Fruit fly (Drosophila melanogaster): ENCODE measurements around the gene Arglu1.
A peak's percentile ranks its signal among the peaks of the same experiment; 100 is the strongest.

The Arglu1 gene

DNA sequence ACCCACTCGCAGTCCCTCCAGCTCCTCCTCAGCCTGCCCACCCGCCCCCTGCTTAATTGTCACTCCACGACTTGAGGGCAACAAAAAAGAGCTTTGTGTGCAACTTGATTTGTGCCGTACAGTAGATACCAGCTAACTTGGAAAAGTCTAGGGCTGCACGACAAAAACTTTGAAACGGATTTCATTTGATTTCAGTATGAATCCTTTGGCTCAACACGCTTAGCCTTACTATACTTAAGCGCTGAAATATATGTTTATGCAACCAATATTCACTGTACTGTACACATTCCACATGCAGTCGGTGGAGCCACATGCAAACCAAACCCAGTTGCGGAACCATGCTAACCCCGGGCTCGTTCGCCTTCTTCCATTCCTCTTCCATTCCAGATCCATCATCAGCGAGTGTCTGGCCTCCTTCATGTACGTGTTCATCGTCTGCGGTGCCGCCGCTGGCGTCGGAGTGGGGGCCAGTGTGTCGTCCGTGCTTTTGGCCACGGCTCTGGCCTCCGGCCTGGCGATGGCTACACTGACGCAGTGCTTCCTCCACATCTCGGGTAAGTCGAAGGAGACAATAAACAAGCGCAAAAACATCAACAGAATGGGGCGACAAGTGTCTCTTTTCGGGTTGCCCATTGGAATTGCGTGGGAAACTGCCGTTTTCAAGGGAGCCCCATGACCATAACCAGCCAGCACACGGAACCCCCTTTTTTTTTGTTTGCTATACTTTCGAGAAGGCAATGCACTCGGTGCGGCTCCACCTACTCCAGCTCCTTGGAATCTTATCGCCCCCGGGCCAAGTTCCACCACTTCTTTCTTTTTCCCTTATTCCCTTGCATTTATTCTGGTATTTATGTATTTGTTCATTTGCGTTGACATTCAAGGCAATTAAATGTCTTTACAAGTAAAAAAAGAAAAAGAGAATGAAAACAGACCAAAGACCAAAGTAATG, 48.7 kb upstream of the Arglu1 start (continued):
- TF ChIP-seq CG15011 (GFP tag; optimal IDR thresholded peaks at IDR 0.05), result no peak
- peak; percentile 50 for TF ChIP-seq CG8388 (GFP tag; optimal IDR thresholded peaks at IDR 0.05)
- no peak for TF ChIP-seq twi (tag; optimal IDR thresholded peaks at IDR 0.05)
- peak; percentile 68 for TF ChIP-seq onecut (GFP tag; IDR thresholded peaks at IDR 0.05)
- no peak for TF ChIP-seq Hr39 (optimal IDR thresholded peaks at IDR 0.05)
- no peak for TF ChIP-seq CG9876 (GFP tag; optimal IDR thresholded peaks at IDR 0.05)
- TF ChIP-seq zfh1 (GFP tag; IDR thresholded peaks at IDR 0.05), result peak; percentile 75; the same call in 2 of the 3 replicates
- no peak for TF ChIP-seq jumu (GFP tag; optimal IDR thresholded peaks at IDR 0.05)
- TF ChIP-seq Fer3 (tag; optimal IDR thresholded peaks at IDR 0.05), result peak; percentile 18
- no peak for TF ChIP-seq CG6175 (GFP tag; IDR thresholded peaks at IDR 0.05)
- TF ChIP-seq CG12391 (tag; optimal IDR thresholded peaks at IDR 0.05), result peak; percentile 48
- peak; percentile 65; the same call in 2 of the 3 replicates for TF ChIP-seq jigr1 (GFP tag; IDR thresholded peaks at IDR 0.05)
- no peak for TF ChIP-seq sna (GFP tag; IDR thresholded peaks at IDR 0.05; ENCODE audit: partially characterized antibody)
- TF ChIP-seq CG8281 (tag; optimal IDR thresholded peaks at IDR 0.05), result no peak
- no peak for TF ChIP-seq CG14014 (GFP tag; IDR thresholded peaks at IDR 0.05)
- peak; percentile 65 for TF ChIP-seq jing (GFP tag; optimal IDR thresholded peaks at IDR 0.05)
- peak; percentile 72 for TF ChIP-seq Sox102F (GFP tag; optimal IDR thresholded peaks at IDR 0.05)
- TF ChIP-seq lbe (GFP tag; optimal IDR thresholded peaks at IDR 0.05), result peak; percentile 78
- TF ChIP-seq tgo (GFP tag; IDR thresholded peaks at IDR 0.05), result peak; percentile 50
- no peak for TF ChIP-seq CG1647 (GFP tag; optimal IDR thresholded peaks at IDR 0.05)
- no peak for TF ChIP-seq CG10431 (GFP tag; optimal IDR thresholded peaks at IDR 0.05)
- no peak for TF ChIP-seq CG1832 (GFP tag; optimal IDR thresholded peaks at IDR 0.05)
- peak; percentile 71 for TF ChIP-seq dmrt99B (tag; optimal IDR thresholded peaks at IDR 0.05)
- TF ChIP-seq insv (GFP tag; optimal IDR thresholded peaks at IDR 0.05), result no peak
- peak; percentile 68 for TF ChIP-seq croc (GFP tag; conservative IDR thresholded peaks at IDR 0.05)
- TF ChIP-seq Elba2 (GFP tag; optimal IDR thresholded peaks at IDR 0.05), result no peak
- no peak for TF ChIP-seq CG9437 (GFP tag; optimal IDR thresholded peaks at IDR 0.05)
- TF ChIP-seq zf30C (GFP tag; optimal IDR thresholded peaks at IDR 0.05), result no peak
- TF ChIP-seq sima (GFP tag; optimal IDR thresholded peaks at IDR 0.05), result no peak
- no peak for TF ChIP-seq CG10565 (GFP tag; optimal IDR thresholded peaks at IDR 0.05)
- no peak for TF ChIP-seq pb (GFP tag; optimal IDR thresholded peaks at IDR 0.05)
- peak in 1 of 2 experiments; percentile 36 for TF ChIP-seq Pdp1 (GFP tag; optimal IDR thresholded peaks at IDR 0.05)
- TF ChIP-seq CG7963 (GFP tag; IDR thresholded peaks at IDR 0.05; ENCODE audit: partially characterized antibody), result no peak
- TF ChIP-seq Taf1 (GFP tag; IDR thresholded peaks at IDR 0.05), result no peak
- TF ChIP-seq cg (GFP tag; optimal IDR thresholded peaks at IDR 0.05), result no peak
- peak; percentile 67 for TF ChIP-seq CG6689 (GFP tag; IDR thresholded peaks at IDR 0.05)
- peak; percentile 59 for TF ChIP-seq CG7839 (tag; optimal IDR thresholded peaks at IDR 0.05)
- TF ChIP-seq CG6854 (GFP tag; optimal IDR thresholded peaks at IDR 0.05), result no peak
- no peak for TF ChIP-seq wdn (GFP tag; IDR thresholded peaks at IDR 0.05)
- TF ChIP-seq CG12104 (GFP tag; optimal IDR thresholded peaks at IDR 0.05), result no peak
- peak; percentile 34 for TF ChIP-seq az2 (GFP tag; optimal IDR thresholded peaks at IDR 0.05)
- TF ChIP-seq en (GFP tag; optimal IDR thresholded peaks at IDR 0.05), result no peak
- TF ChIP-seq CG32772 (GFP tag; IDR thresholded peaks at IDR 0.05), result peak; percentile 76; the same call in 1 of the 2 replicates
- TF ChIP-seq CG17359 (tag; optimal IDR thresholded peaks at IDR 0.05), result peak; percentile 72
- TF ChIP-seq gsb-n (tag; optimal IDR thresholded peaks at IDR 0.05), result peak; percentile 16
- TF ChIP-seq maf-S (GFP tag; optimal IDR thresholded peaks at IDR 0.05), result no peak
- TF ChIP-seq pho (GFP tag; optimal IDR thresholded peaks at IDR 0.05), result no peak
- peak; percentile 47 for TF ChIP-seq CG14710 (tag; optimal IDR thresholded peaks at IDR 0.05)
- no peak for TF ChIP-seq CG3281 (GFP tag; optimal IDR thresholded peaks at IDR 0.05)
